Fruit fly (Drosophila melanogaster) whole organism, embryonic: Measurements from ENCODE around the gene CG43291.

Experiments used
- Atf3 ChIP-seq: fragments of 200-800 bp; sonication (Bioruptor generic); optimal IDR thresholded peaks from 3 replicates; lab custom pipeline; 2016; ENCODE audit warnings: missing biosample characterization, missing genetic modification characterization
- C15 ChIP-seq: fragments of 200-800 bp; sonication (Bioruptor generic); IDR thresholded peaks from 3 replicates; pipeline ENCODE4 v1.3.6; 2022; ENCODE audit warnings: missing biosample characterization, missing genetic modification characterization
- CG10147 ChIP-seq: fragments of 200-800 bp; sonication (Bioruptor generic); optimal IDR thresholded peaks from 2 replicates; lab custom pipeline; 2019; ENCODE audit warnings: missing biosample characterization, mild to moderate bottlenecking, missing genetic modification characterization, moderate library complexity
- CG10654 ChIP-seq: fragments of 200-800 bp; sonication (Bioruptor generic); optimal IDR thresholded peaks from 2 replicates; lab custom pipeline; 2016; ENCODE audit warnings: missing biosample characterization, missing genetic modification characterization
- CG12299 ChIP-seq: fragments of 200-800 bp; sonication (Bioruptor generic); optimal IDR thresholded peaks from 2 replicates; lab custom pipeline; 2018; ENCODE audit warnings: missing biosample characterization, mild to moderate bottlenecking, missing genetic modification characterization
- CG13296 ChIP-seq: fragments of 200-800 bp; sonication (Bioruptor generic); optimal IDR thresholded peaks from 3 replicates; lab custom pipeline; 2018; ENCODE audit warnings: missing biosample characterization, mild to moderate bottlenecking, missing genetic modification characterization
- CG14710 ChIP-seq: fragments of 200-800 bp; sonication (Bioruptor generic); optimal IDR thresholded peaks from 3 replicates; lab custom pipeline; 2019; ENCODE audit warnings: missing biosample characterization, mild to moderate bottlenecking, missing genetic modification characterization, moderate library complexity
- CG1529 ChIP-seq: fragments of 200-800 bp; sonication (Bioruptor generic); optimal IDR thresholded peaks from 3 replicates; lab custom pipeline; 2018; ENCODE audit warnings: missing biosample characterization, missing genetic modification characterization
- CG15479 ChIP-seq: fragments of 200-800 bp; sonication (Bioruptor generic); optimal IDR thresholded peaks from 3 replicates; lab custom pipeline; 2019; ENCODE audit warnings: missing biosample characterization, mild to moderate bottlenecking, missing genetic modification characterization, moderate library complexity
- CG1603 ChIP-seq: fragments of 200-800 bp; sonication (Bioruptor generic); optimal IDR thresholded peaks from 2 replicates; lab custom pipeline; 2019; ENCODE audit warnings: missing biosample characterization, mild to moderate bottlenecking, missing genetic modification characterization, moderate library complexity
- CG16779 ChIP-seq: fragments of 200-800 bp; sonication (Bioruptor generic); IDR thresholded peaks from 2 replicates; pipeline ENCODE4 v1.3.6; 2022; ENCODE audit warnings: missing biosample characterization, missing genetic modification characterization
- CG16863 ChIP-seq: fragments of 200-800 bp; sonication (Bioruptor generic); optimal IDR thresholded peaks from 3 replicates; lab custom pipeline; 2016; ENCODE audit warnings: missing biosample characterization, missing genetic modification characterization
- CG2875 ChIP-seq: fragments of 200-800 bp; sonication (Bioruptor generic); optimal IDR thresholded peaks from 2 replicates; lab custom pipeline; 2017; ENCODE audit warnings: missing biosample characterization, mild to moderate bottlenecking, missing genetic modification characterization, missing genetic modification reagents
- CG31388 ChIP-seq: fragments of 200-800 bp; sonication (Bioruptor generic); optimal IDR thresholded peaks from 2 replicates; lab custom pipeline; 2016; ENCODE audit warnings: missing biosample characterization, missing genetic modification characterization
- CG3163 ChIP-seq: fragments of 200-800 bp; sonication (Bioruptor generic); optimal IDR thresholded peaks from 3 replicates; lab custom pipeline; 2016; ENCODE audit warnings: missing biosample characterization, missing genetic modification characterization
- CG32772 ChIP-seq: fragments of 200-800 bp; sonication (Bioruptor generic); IDR thresholded peaks from 2 replicates; pipeline ENCODE4 v1.3.6; 2022; ENCODE audit warnings: missing biosample characterization, missing genetic modification characterization
- CG3838 ChIP-seq: fragments of 200-800 bp; sonication (Bioruptor generic); optimal IDR thresholded peaks from 3 replicates; lab custom pipeline; 2016; ENCODE audit warnings: missing biosample characterization, missing genetic modification characterization
- CG4360 ChIP-seq: fragments of 200-800 bp; sonication (Bioruptor generic); IDR thresholded peaks from 2 replicates; pipeline ENCODE4 v1.3.6; 2022; ENCODE audit warnings: missing biosample characterization, missing genetic modification characterization
- CG6791 ChIP-seq: fragments of 200-800 bp; sonication (Bioruptor generic); IDR thresholded peaks from 3 replicates; pipeline ENCODE4 v1.3.6; 2022; ENCODE audit warnings: missing biosample characterization, missing genetic modification characterization; ENCODE audit not compliant: partially characterized antibody
- CG6854 ChIP-seq: fragments of 200-800 bp; sonication (Bioruptor generic); optimal IDR thresholded peaks from 3 replicates; lab custom pipeline; 2017; ENCODE audit warnings: missing biosample characterization, mild to moderate bottlenecking, missing genetic modification characterization
- CG7372 ChIP-seq: fragments of 200-800 bp; sonication (Bioruptor generic); IDR thresholded peaks from 2 replicates; pipeline ENCODE4 v1.3.6; 2022; ENCODE audit warnings: missing biosample characterization, missing genetic modification characterization
- CG8359 ChIP-seq: fragments of 200-800 bp; sonication (Bioruptor generic); optimal IDR thresholded peaks from 2 replicates; lab custom pipeline; 2017; ENCODE audit warnings: missing biosample characterization, mild to moderate bottlenecking, missing genetic modification characterization, borderline replicate concordance
- Camta ChIP-seq: fragments of 200-800 bp; sonication (Bioruptor generic); optimal IDR thresholded peaks from 2 replicates; lab custom pipeline; 2016; ENCODE audit warnings: missing biosample characterization, missing genetic modification characterization
- Chrac-16 ChIP-seq: fragments of 200-800 bp; sonication (Bioruptor generic); optimal IDR thresholded peaks from 3 replicates; lab custom pipeline; 2016; ENCODE audit warnings: missing biosample characterization, missing genetic modification characterization
- HHEX ChIP-seq: fragments of 200-800 bp; sonication (Bioruptor generic); optimal IDR thresholded peaks from 3 replicates; lab custom pipeline; 2017; ENCODE audit warnings: missing biosample characterization, mild to moderate bottlenecking, missing genetic modification characterization, missing genetic modification reagents
- HLH54F ChIP-seq: fragments of 200-800 bp; sonication (Bioruptor generic); optimal IDR thresholded peaks from 3 replicates; lab custom pipeline; 2016; ENCODE audit warnings: missing biosample characterization, missing genetic modification characterization
- Hsf ChIP-seq: fragments of 200-800 bp; sonication (Bioruptor generic); optimal IDR thresholded peaks from 3 replicates; lab custom pipeline; 2016; ENCODE audit warnings: missing biosample characterization, missing genetic modification characterization
- NC2β ChIP-seq: fragments of 200-800 bp; sonication (Bioruptor generic); optimal IDR thresholded peaks from 2 replicates; lab custom pipeline; 2016; ENCODE audit warnings: missing biosample characterization, missing genetic modification characterization
- Stat92E ChIP-seq, 3 experiments: fragments of >200 bp in 2 of 3; fragments of 200-800 bp in 1 of 3; sonication (Bioruptor generic) in 1 of 3; optimal IDR thresholded peaks; 2 replicates each; lab custom pipeline; 2017 to 2019; ENCODE audit warnings: missing biosample characterization in 3 of 3, missing genetic modification characterization in 3 of 3, mild to moderate bottlenecking in 1 of 3, moderate library complexity in 1 of 3
- Vsx1 ChIP-seq: fragments of 200-800 bp; sonication (Bioruptor generic); optimal IDR thresholded peaks from 2 replicates; lab custom pipeline; 2017; ENCODE audit warnings: missing biosample characterization, mild to moderate bottlenecking, missing genetic modification characterization, missing genetic modification reagents
- abd-A ChIP-seq: fragments of 200-800 bp; sonication (Bioruptor generic); optimal IDR thresholded peaks from 3 replicates; lab custom pipeline; 2019; ENCODE audit warnings: missing biosample characterization, mild to moderate bottlenecking, missing genetic modification characterization, moderate library complexity
- ac ChIP-seq: fragments of 200-800 bp; sonication (Bioruptor generic); optimal IDR thresholded peaks from 3 replicates; lab custom pipeline; 2017; ENCODE audit warnings: missing biosample characterization, mild to moderate bottlenecking, missing genetic modification characterization
- bsh ChIP-seq, 2 experiments: fragments of 200-800 bp; sonication (Bioruptor generic); optimal IDR thresholded peaks; 2 replicates each; lab custom pipeline; 2017 to 2018; ENCODE audit warnings: mild to moderate bottlenecking in 2 of 2, missing biosample characterization in 2 of 2, missing genetic modification characterization in 2 of 2, moderate library complexity in 1 of 2
- caup ChIP-seq: fragments of 200-800 bp; sonication (Bioruptor generic); optimal IDR thresholded peaks from 3 replicates; lab custom pipeline; 2017; ENCODE audit warnings: missing biosample characterization, mild to moderate bottlenecking, missing genetic modification characterization, moderate library complexity; ENCODE audit not compliant: severe bottlenecking
- crol ChIP-seq: fragments of 200-800 bp; sonication (Bioruptor generic); IDR thresholded peaks from 2 replicates; pipeline ENCODE4 v1.3.6; 2022; ENCODE audit warnings: missing biosample characterization, missing genetic modification characterization
- crp ChIP-seq, 2 experiments: fragments of 200-800 bp; sonication (Bioruptor generic); optimal IDR thresholded peaks; 2 replicates in 1 of 2; 3 replicates in 1 of 2; lab custom pipeline; 2017; ENCODE audit warnings: missing biosample characterization in 2 of 2, missing genetic modification characterization in 2 of 2, mild to moderate bottlenecking in 1 of 2, moderate library complexity in 1 of 2
- danr ChIP-seq: fragments of 200-800 bp; sonication (Bioruptor generic); IDR thresholded peaks from 2 replicates; pipeline ENCODE4 v1.3.6; 2022; ENCODE audit warnings: missing biosample characterization, missing genetic modification characterization
- ems ChIP-seq: fragments of 200-800 bp; sonication (Bioruptor generic); optimal IDR thresholded peaks from 3 replicates; lab custom pipeline; 2016; ENCODE audit warnings: missing biosample characterization, missing genetic modification characterization
- exex ChIP-seq: fragments of 200-800 bp; sonication (Bioruptor generic); optimal IDR thresholded peaks from 4 replicates; lab custom pipeline; 2018; ENCODE audit warnings: missing biosample characterization, mild to moderate bottlenecking, missing genetic modification characterization, moderate library complexity
- fru ChIP-seq: fragments of >200 bp; optimal IDR thresholded peaks from 2 replicates; lab custom pipeline; 2017
- hb ChIP-seq: fragments of 200-800 bp; sonication (Bioruptor generic); IDR thresholded peaks from 3 replicates; pipeline ENCODE4 v1.3.6; 2022; ENCODE audit warnings: missing biosample characterization, missing genetic modification characterization; ENCODE audit not compliant: partially characterized antibody
- klu ChIP-seq: fragments of 200-800 bp; sonication (Bioruptor generic); IDR thresholded peaks from 2 replicates; pipeline ENCODE4 v1.3.6; 2022; ENCODE audit warnings: missing biosample characterization, missing genetic modification characterization
- luna ChIP-seq: fragments of 200-800 bp; sonication (Bioruptor generic); optimal IDR thresholded peaks from 2 replicates; lab custom pipeline; 2016; ENCODE audit warnings: missing biosample characterization, missing genetic modification characterization
- pita ChIP-seq: fragments of 200-800 bp; sonication (Bioruptor generic); optimal IDR thresholded peaks from 2 replicates; lab custom pipeline; 2017; ENCODE audit warnings: missing biosample characterization, mild to moderate bottlenecking, missing genetic modification characterization
- pum ChIP-seq: fragments of 200-800 bp; sonication (Bioruptor generic); optimal IDR thresholded peaks from 2 replicates; lab custom pipeline; 2016; ENCODE audit warnings: missing biosample characterization, missing genetic modification characterization
- pzg ChIP-seq: fragments of 200-800 bp; sonication (Bioruptor generic); optimal IDR thresholded peaks from 3 replicates; lab custom pipeline; 2018; ENCODE audit warnings: missing biosample characterization, mild to moderate bottlenecking, missing genetic modification characterization, moderate library complexity
- stc ChIP-seq: fragments of 200-800 bp; sonication (Bioruptor generic); IDR thresholded peaks from 2 replicates; pipeline ENCODE4 v1.3.6; 2022; ENCODE audit warnings: missing biosample characterization, missing genetic modification characterization
- tgo ChIP-seq: fragments of 200-800 bp; sonication (Bioruptor generic); IDR thresholded peaks from 3 replicates; pipeline ENCODE4 v1.3.6; 2022; ENCODE audit warnings: missing biosample characterization, missing genetic modification characterization
- tin ChIP-seq: fragments of 200-800 bp; sonication (Bioruptor generic); optimal IDR thresholded peaks from 3 replicates; lab custom pipeline; 2016; ENCODE audit warnings: missing biosample characterization, missing genetic modification characterization
- vfl ChIP-seq: fragments of 200-800 bp; sonication (Bioruptor generic); optimal IDR thresholded peaks from 2 replicates; lab custom pipeline; 2016; ENCODE audit warnings: missing biosample characterization, missing genetic modification characterization
- yki ChIP-seq: fragments of >200 bp; optimal IDR thresholded peaks from 3 replicates; lab custom pipeline; 2018
- zfh1 ChIP-seq: fragments of 200-800 bp; sonication (Bioruptor generic); IDR thresholded peaks from 3 replicates; pipeline ENCODE4 v1.3.6; 2022; ENCODE audit warnings: missing biosample characterization, missing genetic modification characterization

CG43291 gene

dm6 chr3R:14291431-14291830, 47.0 kb upstream of the CG43291 start (continued):
- TF ChIP-seq vfl (GFP tag; lab: Kevin White, UChicago) (no peak), Atf3 (GFP tag; lab: Kevin White, UChicago) (no peak), CG15479 (GFP tag; lab: Kevin White, UChicago) (no peak), exex (no peak), CG8359 (no peak), stc (GFP tag; lab: Robert Waterston, UW) (no peak), ems (GFP tag; lab: Kevin White, UChicago) (no peak), CG10147 (no peak), CG31388 (GFP tag; lab: Kevin White, UChicago) (no peak), abd-A (tag; lab: Kevin White, UChicago) (no peak), HHEX (GFP tag; lab: Kevin White, UChicago) (no peak), CG13296 (peak; percentile 8), danr (GFP tag; lab: Robert Waterston, UW) (no peak), CG1603 (tag; lab: Kevin White, UChicago) (no peak), bsh (GFP tag; optimal IDR thresholded peaks at IDR 0.05; lab: Kevin White, UChicago) (peak; percentile 19 to 72), CG1529 (GFP tag; lab: Kevin White, UChicago) (no peak), CG6791 (GFP tag; lab: Robert Waterston, UW) (no peak), pita (no peak), pum (GFP tag; lab: Kevin White, UChicago) (no peak), Vsx1 (GFP tag; lab: Kevin White, UChicago) (no peak), yki (lab: Kevin White, UChicago) (no peak), CG16779 (GFP tag; lab: Robert Waterston, UW) (no peak), crol (GFP tag; lab: Robert Waterston, UW) (no peak), caup (GFP tag; lab: Kevin White, UChicago) (no peak), Camta (no peak), CG32772 (no peak), CG4360 (no peak), C15 (GFP tag; lab: Robert Waterston, UW) (no peak), Chrac-16 (GFP tag; lab: Kevin White, UChicago) (no peak), CG3163 (no peak), tin (GFP tag; lab: Kevin White, UChicago) (no peak), CG12299 (tag; lab: Kevin White, UChicago) (no peak), hb (no peak), CG2875 (GFP tag; lab: Kevin White, UChicago) (no peak), klu (GFP tag; lab: Robert Waterston, UW) (no peak), crp (GFP tag; optimal IDR thresholded peaks at IDR 0.05; lab: Kevin White, UChicago) (no peak), zfh1 (GFP tag; lab: Robert Waterston, UW) (0 out of 3 replicates have a peak, but pooled peaks have one; percentile 13), CG16863 (GFP tag; lab: Kevin White, UChicago) (no peak), luna (no peak), CG10654 (GFP tag; lab: Kevin White, UChicago) (no peak), HLH54F (GFP tag; lab: Kevin White, UChicago) (no peak), pzg (GFP tag; lab: Kevin White, UChicago) (no peak), CG7372 (GFP tag; lab: Robert Waterston, UW) (no peak), ac (GFP tag; lab: Kevin White, UChicago) (no peak), Stat92E (GFP tag; optimal IDR thresholded peaks at IDR 0.05; lab: Kevin White, UChicago) (no peak), Hsf (GFP tag; lab: Kevin White, UChicago) (no peak), NC2β (GFP tag; lab: Kevin White, UChicago) (no peak), fru (lab: Kevin White, UChicago) (no peak), CG6854 (GFP tag; lab: Kevin White, UChicago) (no peak), CG3838 (GFP tag; lab: Kevin White, UChicago) (no peak), tgo (GFP tag; lab: Robert Waterston, UW) (no peak), CG14710 (tag; lab: Kevin White, UChicago) (no peak)
